Fruit fly (Drosophila melanogaster): ENCODE results near the gene CG32221.
A peak's percentile ranks its signal among the peaks of the same experiment; 100 is the strongest.

The CG32221 gene

DNA sequence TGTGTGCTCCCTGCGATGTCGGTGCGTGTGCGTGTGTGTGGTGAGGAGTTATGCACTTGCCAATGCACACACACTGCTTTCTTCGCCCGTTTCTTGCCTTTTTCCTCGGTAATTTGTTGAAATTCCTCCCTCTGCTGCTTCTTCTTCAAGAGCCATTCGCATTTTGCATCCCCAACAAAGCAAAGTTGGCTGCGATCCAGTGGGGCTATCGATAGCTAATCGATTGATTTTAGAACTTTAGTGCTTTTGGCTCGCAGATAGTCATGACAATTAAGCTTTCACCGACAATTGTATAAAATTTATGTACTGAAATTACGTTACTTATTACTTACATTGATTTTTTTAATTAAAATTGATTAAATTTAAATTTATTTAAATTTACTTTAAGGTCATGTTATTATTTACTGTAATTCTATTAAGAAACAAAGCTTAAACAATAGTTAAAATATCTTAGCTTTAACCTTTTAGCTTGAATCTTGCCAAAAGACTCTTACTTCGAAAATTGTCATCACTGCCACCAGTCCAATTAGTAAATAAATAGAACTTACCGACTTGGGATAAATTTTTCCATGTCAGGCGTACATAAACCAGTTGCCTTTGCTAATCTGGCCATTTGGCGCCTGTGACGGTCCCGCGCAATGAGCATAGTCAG, at the start of gene CG32221, which contains the start of gene trc:
Gene CG32221, plus strand, starts transcription at position 528 of the 652 bp plus-strand sequence.
Gene trc, minus strand, starts transcription at position 162 of the 652 bp plus-strand sequence.
- TF ChIP-seq CG8924 (tag; optimal IDR thresholded peaks at IDR 0.05) (peak; percentile 33), Sox102F (GFP tag; optimal IDR thresholded peaks at IDR 0.05) (no peak), Chrac-16 (GFP tag; optimal IDR thresholded peaks at IDR 0.05) (peak; percentile 8), ssp (GFP tag; IDR thresholded peaks at IDR 0.05) (peak; percentile 19; the same call in 1 of the 2 replicates), unpg (GFP tag; optimal IDR thresholded peaks at IDR 0.05) (no peak), dan (GFP tag; IDR thresholded peaks at IDR 0.05) (no peak), CG17568 (GFP tag; optimal IDR thresholded peaks at IDR 0.05) (no peak), sima (GFP tag; optimal IDR thresholded peaks at IDR 0.05) (no peak), cg (GFP tag; optimal IDR thresholded peaks at IDR 0.05) (no peak), CG10543 (GFP tag; optimal IDR thresholded peaks at IDR 0.05) (no peak), hbn (GFP tag; IDR thresholded peaks at IDR 0.05; ENCODE audit: partially characterized antibody) (peak; percentile 40; the same call in 1 of the 2 replicates), CG6175 (GFP tag; IDR thresholded peaks at IDR 0.05) (no peak), sim (GFP tag; IDR thresholded peaks at IDR 0.05) (no peak), lov (optimal IDR thresholded peaks at IDR 0.05) (no peak), lov (GFP tag; IDR thresholded peaks at IDR 0.05) (0 out of 3 replicates have a peak, but pooled peaks have one; percentile 41), Deaf1 (tag; optimal IDR thresholded peaks at IDR 0.05) (no peak), CG6813 (GFP tag; optimal IDR thresholded peaks at IDR 0.05) (no peak), ara (GFP tag; IDR thresholded peaks at IDR 0.05) (no peak), Sox100B (GFP tag; optimal IDR thresholded peaks at IDR 0.05) (no peak), wek (GFP tag; optimal IDR thresholded peaks at IDR 0.05) (peak; percentile 39), ato (GFP tag; IDR thresholded peaks at IDR 0.05; ENCODE audit: partially characterized antibody) (no peak), zen (tag; optimal IDR thresholded peaks at IDR 0.05) (no peak), her (GFP tag; optimal IDR thresholded peaks at IDR 0.05) (no peak), chinmo (GFP tag; IDR thresholded peaks at IDR 0.05; ENCODE audit: partially characterized antibody) (no peak), maf-S (GFP tag; optimal IDR thresholded peaks at IDR 0.05) (no peak), CG4854 (GFP tag; optimal IDR thresholded peaks at IDR 0.05) (no peak), CG4360 (GFP tag; IDR thresholded peaks at IDR 0.05) (no peak), CG1832 (GFP tag; optimal IDR thresholded peaks at IDR 0.05) (no peak), CG6791 (GFP tag; IDR thresholded peaks at IDR 0.05; ENCODE audit: partially characterized antibody) (peak; percentile 73; the same call in 2 of the 3 replicates), slbo (GFP tag; IDR thresholded peaks at IDR 0.05) (peak; percentile 69), Dp (GFP tag; optimal IDR thresholded peaks at IDR 0.05) (peak; percentile 47), Myb (GFP tag; optimal IDR thresholded peaks at IDR 0.05) (peak; percentile 4), Lim3 (GFP tag; IDR thresholded peaks at IDR 0.05) (no peak), MESR4 (GFP tag; optimal IDR thresholded peaks at IDR 0.05) (peak; percentile 89), Vsx1 (GFP tag; optimal IDR thresholded peaks at IDR 0.05) (no peak), Dip3 (GFP tag; optimal IDR thresholded peaks at IDR 0.05) (no peak), CG3163 (GFP tag; optimal IDR thresholded peaks at IDR 0.05) (no peak), pzg (GFP tag; optimal IDR thresholded peaks at IDR 0.05) (peak; percentile 88), al (GFP tag; IDR thresholded peaks at IDR 0.05) (0 out of 2 replicates have a peak, but pooled peaks have one; percentile 33), ewg (GFP tag; optimal IDR thresholded peaks at IDR 0.05) (no peak), zf30C (GFP tag; optimal IDR thresholded peaks at IDR 0.05) (no peak), CG10147 (GFP tag; optimal IDR thresholded peaks at IDR 0.05) (no peak), oc (tag; optimal IDR thresholded peaks at IDR 0.05) (no peak), CG12744 (GFP tag; optimal IDR thresholded peaks at IDR 0.05) (no peak), Poxn (GFP tag; IDR thresholded peaks at IDR 0.05) (no peak), CG12942 (GFP tag; optimal IDR thresholded peaks at IDR 0.05) (peak; percentile 27), sna (GFP tag; IDR thresholded peaks at IDR 0.05; ENCODE audit: partially characterized antibody) (peak; percentile 22; the same call in 1 of the 2 replicates), esg (GFP tag; conservative IDR thresholded peaks at IDR 0.05) (no peak), Oli (tag; optimal IDR thresholded peaks at IDR 0.05) (peak; percentile 8)
